Worm (Caenorhabditis elegans): Measurements from ENCODE around the gene ccm-2.

Gene ccm-2

DNA sequence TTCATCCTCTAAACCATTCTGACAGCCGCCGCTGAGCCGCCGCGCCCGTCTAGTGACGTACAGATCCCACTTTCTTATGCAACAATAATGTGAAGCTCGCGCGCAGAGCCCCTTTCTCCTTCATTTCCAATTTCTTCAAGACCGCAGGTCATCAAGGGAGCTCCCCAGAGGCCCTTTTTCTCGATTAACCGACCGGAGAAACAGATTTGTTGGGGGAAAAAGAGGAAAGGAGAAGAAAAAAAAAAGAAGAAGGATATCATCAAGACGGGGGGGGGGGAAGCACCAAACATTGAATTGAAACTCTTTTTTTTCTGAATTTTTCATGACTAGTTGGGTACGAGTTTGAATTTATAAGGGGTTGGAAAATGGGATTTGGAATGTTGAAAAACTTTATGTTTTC lies 7.1 kb upstream of the ccm-2 start:
- no peak for TF ChIP-seq sea-1 (GFP tag; conservative IDR thresholded peaks at IDR 0.05)
- TF ChIP-seq hmbx-1 (tag; optimal IDR thresholded peaks at IDR 0.05), result no peak
- no peak for TF ChIP-seq ceh-13 (GFP tag; optimal IDR thresholded peaks at IDR 0.05)
- TF ChIP-seq B0310.2 (tag; optimal IDR thresholded peaks at IDR 0.05), result no peak
- TF ChIP-seq aly-1 (tag; optimal IDR thresholded peaks at IDR 0.05), result no peak
- no peak for TF ChIP-seq tbx-37 (GFP tag; conservative IDR thresholded peaks at IDR 0.05)
- no peak for TF ChIP-seq tra-4 (tag; optimal IDR thresholded peaks at IDR 0.05)
- no peak for TF ChIP-seq ets-7 (tag; optimal IDR thresholded peaks at IDR 0.05)
- TF ChIP-seq flt-1 (GFP tag; IDR thresholded peaks at IDR 0.05), result no peak
- no peak for TF ChIP-seq scrt-1 (GFP tag; IDR thresholded peaks at IDR 0.05)
- no peak for TF ChIP-seq pes-1 (GFP tag; IDR thresholded peaks at IDR 0.05)
- TF ChIP-seq ama-1 (optimal IDR thresholded peaks at IDR 0.05), result no peak
- TF ChIP-seq tbx-11 (GFP tag; IDR thresholded peaks at IDR 0.05), result no peak
- no peak for TF ChIP-seq hnd-1 (tag; optimal IDR thresholded peaks at IDR 0.05)
- no peak for TF ChIP-seq F13C5.2 (tag; optimal IDR thresholded peaks at IDR 0.05)
- no peak for TF ChIP-seq hmg-4 (GFP tag; optimal IDR thresholded peaks at IDR 0.05)
- TF ChIP-seq ceh-36 (tag; optimal IDR thresholded peaks at IDR 0.05), result no peak

DNA sequence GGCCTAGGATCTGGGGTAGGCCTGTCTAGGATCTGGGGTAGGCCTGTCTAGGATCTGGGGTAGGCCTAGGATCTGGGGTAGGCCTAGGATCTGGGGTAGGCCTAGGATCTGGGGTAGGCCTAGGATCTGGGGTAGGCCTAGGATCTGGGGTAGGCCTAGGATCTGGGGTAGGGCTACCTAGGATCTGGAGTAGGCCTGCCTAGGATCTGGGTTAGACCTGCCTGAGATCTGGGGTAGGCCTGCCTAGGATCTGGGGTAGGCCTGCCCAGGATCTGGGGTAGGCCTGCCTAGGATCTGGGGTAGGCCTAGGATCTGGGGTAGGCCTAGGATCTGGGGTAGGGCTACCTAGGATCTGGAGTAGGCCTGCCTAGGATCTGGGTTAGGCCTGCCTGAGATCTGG lies 3.3 kb upstream of the ccm-2 start:
- TF ChIP-seq sea-1 (GFP tag; conservative IDR thresholded peaks at IDR 0.05) (peak; percentile 95), flt-1 (GFP tag; IDR thresholded peaks at IDR 0.05) (peak; percentile 94), tbx-11 (GFP tag; IDR thresholded peaks at IDR 0.05) (peak; percentile 93), scrt-1 (GFP tag; IDR thresholded peaks at IDR 0.05) (peak; percentile 99), pes-1 (GFP tag; IDR thresholded peaks at IDR 0.05) (peak; percentile 93), tbx-37 (GFP tag; conservative IDR thresholded peaks at IDR 0.05) (peak; percentile 96)

DNA sequence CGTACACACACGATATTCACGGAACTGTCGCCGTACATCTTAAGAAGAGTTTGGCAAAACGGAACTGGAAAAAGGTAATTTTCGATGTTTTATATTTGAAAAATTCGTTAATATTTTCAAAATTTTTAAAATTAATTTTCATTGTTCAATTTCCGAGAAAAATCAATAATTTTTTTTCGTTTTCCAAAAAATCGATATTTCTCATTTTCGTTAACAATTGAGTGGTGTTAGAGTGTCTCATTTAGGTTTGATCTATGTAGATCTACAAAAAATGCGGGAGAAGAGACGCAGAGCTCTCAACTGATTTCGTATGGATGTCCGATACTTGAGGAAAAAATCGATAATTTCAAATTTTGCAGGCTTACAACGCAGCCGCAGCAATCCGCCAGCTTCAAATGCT lies 1.3 kb upstream of the ccm-2 start:
- TF ChIP-seq tbx-37 (GFP tag; conservative IDR thresholded peaks at IDR 0.05) (no peak), aly-1 (tag; optimal IDR thresholded peaks at IDR 0.05) (no peak), ceh-13 (GFP tag; optimal IDR thresholded peaks at IDR 0.05) (no peak), ets-7 (tag; optimal IDR thresholded peaks at IDR 0.05) (no peak), flt-1 (GFP tag; IDR thresholded peaks at IDR 0.05) (no peak), hnd-1 (tag; optimal IDR thresholded peaks at IDR 0.05) (no peak), B0310.2 (tag; optimal IDR thresholded peaks at IDR 0.05) (no peak), ceh-36 (tag; optimal IDR thresholded peaks at IDR 0.05) (no peak), ama-1 (optimal IDR thresholded peaks at IDR 0.05) (no peak), hmbx-1 (tag; optimal IDR thresholded peaks at IDR 0.05) (no peak), sea-1 (GFP tag; conservative IDR thresholded peaks at IDR 0.05) (no peak), tra-4 (tag; optimal IDR thresholded peaks at IDR 0.05) (no peak), hmg-4 (GFP tag; optimal IDR thresholded peaks at IDR 0.05) (no peak), scrt-1 (GFP tag; IDR thresholded peaks at IDR 0.05) (no peak), F13C5.2 (tag; optimal IDR thresholded peaks at IDR 0.05) (no peak), tbx-11 (GFP tag; IDR thresholded peaks at IDR 0.05) (no peak), pes-1 (GFP tag; IDR thresholded peaks at IDR 0.05) (no peak)

DNA sequence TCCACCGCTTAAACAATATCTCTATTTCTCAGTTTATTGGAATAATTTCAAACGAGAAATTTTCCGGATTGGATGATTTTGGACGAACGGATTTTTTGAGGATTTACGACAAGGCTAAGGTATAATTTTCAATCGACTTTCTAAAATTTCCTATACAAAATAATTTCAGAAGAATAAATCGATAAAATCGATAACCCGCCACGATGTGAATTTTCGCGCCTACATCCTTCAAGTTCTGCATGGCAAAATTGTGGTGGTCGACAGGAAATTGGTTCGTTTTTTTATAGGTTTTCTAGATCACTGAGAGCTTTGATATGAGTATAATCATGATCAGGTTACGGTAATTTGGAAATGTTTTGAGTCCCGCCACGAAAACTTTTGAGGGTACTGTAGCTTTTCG lies 544 bp downstream of the ccm-2 start:
- TF ChIP-seq hmbx-1 (tag; optimal IDR thresholded peaks at IDR 0.05), result no peak

DNA sequence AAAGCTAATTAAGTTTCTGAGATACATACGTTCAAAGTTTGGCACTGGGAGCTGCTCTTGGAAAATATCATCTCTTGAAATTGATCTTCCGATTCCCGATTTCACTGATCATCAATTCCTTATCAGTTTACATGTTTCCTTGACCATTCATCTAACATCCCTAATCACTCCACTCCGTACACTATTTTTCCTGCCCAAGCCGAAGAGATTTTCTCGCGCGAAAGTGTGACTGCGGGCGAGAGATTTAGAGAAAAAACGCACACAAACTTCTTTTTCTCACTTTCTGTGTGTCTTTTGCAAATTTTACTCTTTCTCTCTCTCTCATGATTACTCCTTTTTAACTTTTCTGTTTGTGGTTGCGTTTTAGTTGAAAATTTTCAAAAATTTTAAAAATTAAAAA lies 2.7 kb downstream of the ccm-2 start:
- no peak for TF ChIP-seq tra-4 (tag; optimal IDR thresholded peaks at IDR 0.05)
- no peak for TF ChIP-seq ama-1 (optimal IDR thresholded peaks at IDR 0.05)
- TF ChIP-seq ets-7 (tag; optimal IDR thresholded peaks at IDR 0.05), result no peak
- TF ChIP-seq flt-1 (GFP tag; IDR thresholded peaks at IDR 0.05), result no peak
- no peak for TF ChIP-seq ceh-13 (GFP tag; optimal IDR thresholded peaks at IDR 0.05)
- TF ChIP-seq sea-1 (GFP tag; conservative IDR thresholded peaks at IDR 0.05), result no peak

DNA sequence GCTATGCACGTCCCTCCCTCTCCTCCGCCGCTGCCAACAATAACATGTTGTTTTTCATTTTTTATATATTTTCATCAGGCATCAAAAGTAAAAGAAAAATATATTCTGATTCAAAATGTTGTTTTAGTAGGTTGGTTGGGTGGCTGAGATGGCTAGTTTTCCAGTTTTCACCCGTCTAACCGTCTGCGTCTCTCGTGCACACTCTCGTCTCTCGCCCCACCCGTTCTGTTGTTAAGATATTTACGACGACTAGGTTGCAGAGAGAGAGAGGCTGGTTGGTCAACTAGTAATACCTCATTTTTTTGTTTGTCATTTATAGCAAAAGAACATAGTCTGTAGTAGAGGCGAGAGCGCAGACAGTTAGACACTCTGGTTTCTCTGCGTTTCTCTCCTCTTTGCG lies 4.2 kb downstream of the ccm-2 start:
- TF ChIP-seq tbx-37 (GFP tag; conservative IDR thresholded peaks at IDR 0.05) (no peak), B0310.2 (tag; optimal IDR thresholded peaks at IDR 0.05) (no peak), ama-1 (optimal IDR thresholded peaks at IDR 0.05) (no peak), scrt-1 (GFP tag; IDR thresholded peaks at IDR 0.05) (no peak), pes-1 (GFP tag; IDR thresholded peaks at IDR 0.05) (no peak), tbx-11 (GFP tag; IDR thresholded peaks at IDR 0.05) (no peak)

DNA sequence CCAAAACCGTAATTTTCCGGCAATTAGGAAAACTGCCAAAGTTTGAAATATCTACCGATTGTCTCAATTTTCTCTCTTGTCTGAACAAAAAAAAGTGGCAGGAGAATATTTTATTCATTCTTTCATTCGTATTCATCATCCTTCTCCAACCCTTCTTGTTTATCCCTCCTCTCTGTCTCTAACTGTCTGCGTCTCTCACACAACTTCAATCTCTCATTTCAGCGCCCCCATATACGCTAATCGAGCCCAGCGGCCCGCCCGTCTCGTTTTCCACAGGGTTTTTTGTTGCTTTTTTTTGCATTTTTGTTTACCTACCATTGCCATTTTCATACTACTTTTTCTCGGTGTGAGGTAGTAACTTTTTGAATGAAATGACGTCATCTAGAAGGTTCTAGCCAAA lies 7.9 kb downstream of the ccm-2 start:
- TF ChIP-seq flt-1 (GFP tag; IDR thresholded peaks at IDR 0.05) (no peak), ceh-13 (GFP tag; optimal IDR thresholded peaks at IDR 0.05) (no peak), hmg-4 (GFP tag; optimal IDR thresholded peaks at IDR 0.05) (no peak), hnd-1 (tag; optimal IDR thresholded peaks at IDR 0.05) (no peak), scrt-1 (GFP tag; IDR thresholded peaks at IDR 0.05) (no peak), F13C5.2 (tag; optimal IDR thresholded peaks at IDR 0.05) (no peak), sea-1 (GFP tag; conservative IDR thresholded peaks at IDR 0.05) (no peak), ama-1 (optimal IDR thresholded peaks at IDR 0.05) (no peak), hmbx-1 (tag; optimal IDR thresholded peaks at IDR 0.05) (no peak), tbx-37 (GFP tag; conservative IDR thresholded peaks at IDR 0.05) (no peak), ets-7 (tag; optimal IDR thresholded peaks at IDR 0.05) (no peak), ceh-36 (tag; optimal IDR thresholded peaks at IDR 0.05) (no peak), aly-1 (tag; optimal IDR thresholded peaks at IDR 0.05) (no peak), tbx-11 (GFP tag; IDR thresholded peaks at IDR 0.05) (no peak), tra-4 (tag; optimal IDR thresholded peaks at IDR 0.05) (no peak), B0310.2 (tag; optimal IDR thresholded peaks at IDR 0.05) (no peak)

DNA sequence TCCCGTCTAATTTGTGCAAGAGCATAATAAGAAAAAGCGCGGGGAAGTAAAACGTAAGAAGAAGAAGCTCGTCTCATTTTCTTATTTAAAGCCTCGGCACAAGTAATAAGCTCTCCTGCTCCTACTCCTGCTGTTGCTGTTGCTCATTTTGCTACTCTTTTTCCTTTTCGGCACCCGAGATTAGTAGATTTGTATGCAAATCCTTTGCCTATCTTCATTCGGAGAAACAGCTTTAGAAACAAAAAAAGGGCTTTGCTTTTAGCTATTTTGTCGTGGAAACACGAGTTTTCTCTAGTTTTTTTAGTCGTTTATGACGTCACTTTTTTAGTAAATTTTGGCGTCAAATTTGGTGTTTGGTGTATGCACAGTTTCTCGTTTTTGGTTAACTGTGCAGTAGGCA lies 9.2 kb downstream of the ccm-2 start:
- TF ChIP-seq ceh-13 (GFP tag; optimal IDR thresholded peaks at IDR 0.05) (no peak), flt-1 (GFP tag; IDR thresholded peaks at IDR 0.05) (no peak), scrt-1 (GFP tag; IDR thresholded peaks at IDR 0.05) (no peak), tbx-11 (GFP tag; IDR thresholded peaks at IDR 0.05) (no peak), ceh-36 (tag; optimal IDR thresholded peaks at IDR 0.05) (no peak)

DNA sequence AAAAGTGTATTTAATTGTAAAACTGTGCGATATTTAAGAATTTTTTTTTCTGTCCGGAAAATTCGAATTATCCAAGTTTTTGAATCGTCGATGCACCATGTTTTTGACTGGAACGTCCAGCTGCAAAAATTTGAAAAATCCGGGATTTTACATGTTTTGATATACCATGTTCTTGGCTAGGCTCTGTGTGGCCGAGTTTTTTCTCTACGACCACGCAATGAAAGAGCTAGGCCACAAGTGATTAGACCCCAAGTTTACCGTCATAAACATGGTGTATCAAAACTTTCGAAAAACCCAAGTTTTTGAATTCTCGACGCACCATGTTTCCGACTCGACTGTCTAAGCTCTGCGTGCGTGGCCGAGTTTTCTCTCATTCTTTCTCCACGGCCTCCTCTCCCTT lies 10.2 kb downstream of the ccm-2 start:
- TF ChIP-seq scrt-1 (GFP tag; IDR thresholded peaks at IDR 0.05) (no peak), flt-1 (GFP tag; IDR thresholded peaks at IDR 0.05) (no peak), hmbx-1 (tag; optimal IDR thresholded peaks at IDR 0.05) (no peak), tra-4 (tag; optimal IDR thresholded peaks at IDR 0.05) (no peak), tbx-37 (GFP tag; conservative IDR thresholded peaks at IDR 0.05) (no peak)
